Worm (Caenorhabditis elegans) whole organism, young adult: ENCODE measurements around the gene K10H10.9.

Experiments
- F33H1.4 ChIP-seq: fragments of 200-800 bp; sonication (Bioruptor generic); IDR thresholded peaks from 2 replicates; pipeline ENCODE4 v1.3.6; 2022; ENCODE audit warnings: missing genetic modification reagents, missing genetic modification characterization, missing compliant biosample characterization
- Y53F4B.3 ChIP-seq: fragments of 200-800 bp; sonication (Bioruptor generic); IDR thresholded peaks from 2 replicates; pipeline ENCODE4 v1.3.6; 2022; ENCODE audit warnings: missing genetic modification reagents, missing genetic modification characterization, missing compliant biosample characterization
- Y67H2A.10 ChIP-seq: fragments of 200-800 bp; sonication (Bioruptor generic); conservative IDR thresholded peaks from 2 replicates; pipeline ENCODE4 v1.3.6; 2022; ENCODE audit warnings: missing genetic modification reagents, missing genetic modification characterization, missing compliant biosample characterization
- Y79H2A.3 ChIP-seq: fragments of 200-800 bp; sonication (Bioruptor generic); conservative IDR thresholded peaks from 2 replicates; pipeline ENCODE4 v1.3.6; 2022; ENCODE audit warnings: missing genetic modification reagents, missing genetic modification characterization, missing compliant biosample characterization
- akir-1 ChIP-seq: fragments of 200-800 bp; sonication (Bioruptor generic); optimal IDR thresholded peaks from 2 replicates; lab custom pipeline; 2018; ENCODE audit warnings: mild to moderate bottlenecking, missing genetic modification characterization, moderate library complexity, missing compliant biosample characterization
- aptf-2 ChIP-seq: fragments of 200-800 bp; sonication (Bioruptor generic); conservative IDR thresholded peaks from 2 replicates; pipeline ENCODE4 v1.3.6; 2022; ENCODE audit warnings: missing genetic modification reagents, missing genetic modification characterization, missing compliant biosample characterization
- attf-6 ChIP-seq: fragments of 200-800 bp; sonication (Bioruptor generic); IDR thresholded peaks from 2 replicates; pipeline ENCODE4 v1.3.6; 2022; ENCODE audit warnings: missing genetic modification reagents, missing genetic modification characterization, missing compliant biosample characterization
- ccch-3 ChIP-seq: fragments of 200-800 bp; sonication (Bioruptor generic); optimal IDR thresholded peaks from 2 replicates; lab custom pipeline; 2018; ENCODE audit warnings: mild to moderate bottlenecking, missing genetic modification characterization, missing compliant biosample characterization
- ceh-27 ChIP-seq: fragments of 200-800 bp; sonication (Bioruptor generic); optimal IDR thresholded peaks from 2 replicates; lab custom pipeline; 2018; ENCODE audit warnings: mild to moderate bottlenecking, missing genetic modification characterization, moderate library complexity, missing compliant biosample characterization
- ceh-40 ChIP-seq: fragments of 200-800 bp; sonication (Bioruptor generic); IDR thresholded peaks from 2 replicates; pipeline ENCODE4 v1.3.6; 2022; ENCODE audit warnings: missing genetic modification characterization, missing compliant biosample characterization
- ceh-91 ChIP-seq: fragments of 200-800 bp; sonication (Bioruptor generic); IDR thresholded peaks from 2 replicates; pipeline ENCODE4 v1.3.6; 2022; ENCODE audit warnings: missing genetic modification reagents, missing genetic modification characterization, missing compliant biosample characterization
- egl-44 ChIP-seq: fragments of 200-800 bp; sonication (Bioruptor generic); IDR thresholded peaks from 2 replicates; pipeline ENCODE4 v1.3.6; 2022; ENCODE audit warnings: missing genetic modification reagents, missing genetic modification characterization, missing compliant biosample characterization
- ets-4 ChIP-seq: fragments of 200-800 bp; sonication (Bioruptor generic); optimal IDR thresholded peaks from 2 replicates; lab custom pipeline; 2018; ENCODE audit warnings: mild to moderate bottlenecking, missing genetic modification characterization, missing compliant biosample characterization
- him-1 ChIP-seq: sonication (generic microtip); optimal IDR thresholded peaks from 2 replicates; lab custom pipeline; 2016; ENCODE audit warnings: missing genotype, missing genetic modification reagents, missing genetic modification characterization, missing compliant biosample characterization
- hmg-1.2 ChIP-seq: fragments of 200-800 bp; sonication (Bioruptor generic); IDR thresholded peaks from 2 replicates; pipeline ENCODE4 v1.3.6; 2022; ENCODE audit warnings: missing genetic modification reagents, missing genetic modification characterization, missing compliant biosample characterization
- nhr-80 ChIP-seq: sonication (generic microtip); optimal IDR thresholded peaks from 2 replicates; lab custom pipeline; 2016; ENCODE audit warnings: missing genetic modification characterization, missing compliant biosample characterization
- rcor-1 ChIP-seq: fragments of 200-800 bp; sonication (Bioruptor generic); IDR thresholded peaks from 2 replicates; pipeline ENCODE4 v1.3.6; 2022; ENCODE audit warnings: missing genetic modification reagents, missing genetic modification characterization, missing compliant biosample characterization
- repo-1 ChIP-seq: sonication (generic microtip); optimal IDR thresholded peaks from 2 replicates; lab custom pipeline; 2017; ENCODE audit warnings: mild to moderate bottlenecking, missing genetic modification characterization, missing compliant biosample characterization
- sea-2 ChIP-seq: fragments of 200-800 bp; sonication (Bioruptor generic); IDR thresholded peaks from 2 replicates; pipeline ENCODE4 v1.3.6; 2022; ENCODE audit warnings: missing genetic modification characterization, missing compliant biosample characterization
- snpc-1.1 ChIP-seq: sonication (generic microtip); optimal IDR thresholded peaks from 2 replicates; lab custom pipeline; 2017; ENCODE audit warnings: missing genetic modification characterization, mild to moderate bottlenecking, missing compliant biosample characterization, antibody characterized with exemption, moderate library complexity, missing genotype, missing genetic modification reagents; ENCODE audit not compliant: insufficient read depth
- snpc-3.4 ChIP-seq: sonication (generic microtip); optimal IDR thresholded peaks from 2 replicates; lab custom pipeline; 2017; ENCODE audit warnings: missing genetic modification characterization, mild to moderate bottlenecking, missing compliant biosample characterization, antibody characterized with exemption, moderate library complexity, missing genotype, missing genetic modification reagents
- tbp1 ChIP-seq: fragments of 200-800 bp; sonication (Bioruptor generic); optimal IDR thresholded peaks from 2 replicates; lab custom pipeline; 2018; ENCODE audit warnings: mild to moderate bottlenecking, missing genetic modification characterization, missing compliant biosample characterization
- zfh-2 ChIP-seq: fragments of 200-800 bp; sonication (Bioruptor generic); conservative IDR thresholded peaks from 2 replicates; pipeline ENCODE4 v1.3.6; 2022; ENCODE audit warnings: missing genetic modification reagents, missing genetic modification characterization, missing compliant biosample characterization
- zim-3 ChIP-seq: sonication (generic microtip); optimal IDR thresholded peaks from 2 replicates; lab custom pipeline; 2017; ENCODE audit warnings: mild to moderate bottlenecking, missing genetic modification characterization, moderate library complexity, missing compliant biosample characterization
- ztf-18 ChIP-seq: sonication (generic microtip); optimal IDR thresholded peaks from 2 replicates; lab custom pipeline; 2016; ENCODE audit warnings: missing genotype, mild to moderate bottlenecking, missing genetic modification characterization, missing compliant biosample characterization
- ztf-28 ChIP-seq: fragments of 200-800 bp; sonication (Bioruptor generic); IDR thresholded peaks from 2 replicates; pipeline ENCODE4 v1.3.6; 2022; ENCODE audit warnings: missing genetic modification reagents, missing genetic modification characterization, missing compliant biosample characterization
- ztf-3 ChIP-seq: fragments of 200-800 bp; sonication (Bioruptor generic); optimal IDR thresholded peaks from 2 replicates; lab custom pipeline; 2018; ENCODE audit warnings: mild to moderate bottlenecking, missing genetic modification characterization, missing compliant biosample characterization

The K10H10.9 gene

DNA sequence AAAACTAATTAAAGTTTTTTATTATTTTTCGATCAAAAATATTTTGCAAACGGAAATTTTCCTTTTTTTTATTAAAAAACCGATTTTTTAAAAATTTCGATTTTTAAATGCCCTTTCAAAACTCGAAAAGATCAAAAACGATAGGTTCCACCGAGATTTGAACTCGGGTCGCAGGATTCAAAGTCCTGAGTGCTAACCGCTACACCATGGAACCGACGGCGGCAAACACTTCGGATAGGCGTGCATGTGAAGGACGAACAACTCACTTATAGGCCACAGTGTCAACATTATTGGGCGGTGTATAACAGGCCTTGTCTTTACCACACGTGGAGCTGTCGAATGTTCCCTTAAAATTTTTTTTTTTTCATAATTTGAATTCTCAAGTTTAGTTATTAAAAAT, 40.2 kb downstream of the K10H10.9 start (continued):
- TF ChIP-seq ccch-3 (no peak), rcor-1 (GFP tag; lab: Robert Waterston, UW) (no peak), ceh-40 (GFP tag; lab: Robert Waterston, UW) (no peak), nhr-80 (no peak), sea-2 (GFP tag; lab: Robert Waterston, UW) (no peak), hmg-1.2 (GFP tag; lab: Robert Waterston, UW) (peak; percentile 39), ceh-91 (no peak), repo-1 (tag; lab: Kevin White, UChicago) (no peak), Y67H2A.10 (GFP tag; lab: Robert Waterston, UW) (no peak), akir-1 (GFP tag; lab: Kevin White, UChicago) (no peak), ztf-3 (GFP tag; lab: Kevin White, UChicago) (no peak), ztf-28 (GFP tag; lab: Robert Waterston, UW) (no peak), aptf-2 (no peak), ceh-27 (GFP tag; lab: Kevin White, UChicago) (no peak), Y79H2A.3 (no peak), zfh-2 (no peak), F33H1.4 (GFP tag; lab: Robert Waterston, UW) (no peak), egl-44 (GFP tag; lab: Robert Waterston, UW) (no peak), zim-3 (tag; lab: Kevin White, UChicago) (no peak), tbp1 (GFP tag; lab: Kevin White, UChicago) (peak; percentile 86), snpc-3.4 (tag; lab: Kevin White, UChicago) (no peak), snpc-1.1 (tag; lab: Kevin White, UChicago) (no peak), Y53F4B.3 (no peak), attf-6 (GFP tag; lab: Robert Waterston, UW) (no peak), ztf-18 (tag; lab: Kevin White, UChicago) (no peak)

DNA sequence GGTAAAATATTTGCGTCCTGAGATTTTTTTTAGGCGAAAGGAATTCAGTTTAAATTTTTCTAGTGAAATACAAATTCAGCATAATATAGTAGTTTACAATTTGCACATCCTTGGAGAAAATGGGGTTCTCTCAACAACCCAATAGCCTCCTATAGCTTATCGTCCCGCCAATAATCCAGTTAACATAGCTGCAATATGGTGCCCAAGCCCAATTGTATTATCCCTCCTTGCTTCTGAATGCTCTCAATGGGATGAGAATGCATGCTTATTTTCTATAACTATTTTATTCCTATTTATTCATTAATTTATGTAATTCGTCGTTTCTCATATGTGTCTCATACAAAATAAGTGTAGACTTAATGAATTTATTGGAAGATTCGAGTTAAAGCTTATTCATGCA, 44.9 kb downstream of the K10H10.9 start:
- TF ChIP-seq ets-4 = no peak
- peak; percentile 64 for TF ChIP-seq him-1
